Fruit fly (Drosophila melanogaster) whole organism, pupa: ENCODE data around the gene MED17.

ENCODE experiments used
- CG4496 ChIP-seq: fragments of 200-800 bp; sonication (Bioruptor generic); IDR thresholded peaks from 3 replicates; pipeline ENCODE4 v1.3.6; 2022; ENCODE audit warnings: missing biosample characterization, missing genetic modification characterization
- CG8301 ChIP-seq: fragments of 200-800 bp; sonication (Bioruptor generic); optimal IDR thresholded peaks from 2 replicates; lab custom pipeline; 2018; ENCODE audit warnings: missing biosample characterization, mild to moderate bottlenecking, missing genetic modification characterization
- Ets98B ChIP-seq: fragments of 200-800 bp; sonication (Bioruptor generic); IDR thresholded peaks from 2 replicates; pipeline ENCODE4 v1.3.6; 2022; ENCODE audit warnings: missing biosample characterization, missing genetic modification characterization
- Snoo ChIP-seq: fragments of 200-800 bp; sonication (Bioruptor generic); optimal IDR thresholded peaks from 3 replicates; lab custom pipeline; 2017; ENCODE audit warnings: missing biosample characterization, mild to moderate bottlenecking, missing genetic modification characterization, inconsistent platforms

- TF ChIP-seq CG8301 (tag; lab: Kevin White, UChicago) = no peak
- TF ChIP-seq Ets98B (GFP tag; lab: Robert Waterston, UW) = peak; percentile 23
- TF ChIP-seq CG4496 (GFP tag; lab: Robert Waterston, UW) = peak; percentile 69; the same call in 2 of the 3 replicates
- TF ChIP-seq Snoo (tag; lab: Kevin White, UChicago) = peak; percentile 36
These were observed 3.5 kb upstream of the MED17 start, which contains the start of the genes Arp5 and CG7208 for dm6 chr3R:18185385-18185784.
